Worm (Caenorhabditis elegans) whole organism, young adult: ENCODE results near the gene H23L24.4.

ENCODE experiments used
- B0261.1 ChIP-seq: sonication (generic microtip); optimal IDR thresholded peaks from 2 replicates; lab custom pipeline; 2016; ENCODE audit warnings: mild to moderate bottlenecking, missing genetic modification characterization, moderate library complexity, missing compliant biosample characterization
- C06A6.2 ChIP-seq: fragments of 200-800 bp; sonication (Bioruptor generic); conservative IDR thresholded peaks from 2 replicates; pipeline ENCODE4 v1.3.6; 2022; ENCODE audit warnings: missing genetic modification characterization, missing compliant biosample characterization
- D2030.7 ChIP-seq: fragments of 200-800 bp; sonication (Bioruptor generic); IDR thresholded peaks from 2 replicates; pipeline ENCODE4 v1.3.6; 2022; ENCODE audit warnings: missing genetic modification reagents, missing genetic modification characterization, missing compliant biosample characterization
- F22D6.2 ChIP-seq: sonication (generic microtip); optimal IDR thresholded peaks from 2 replicates; lab custom pipeline; 2016; ENCODE audit warnings: mild to moderate bottlenecking, missing genetic modification characterization, missing compliant biosample characterization
- F33H1.4 ChIP-seq: fragments of 200-800 bp; sonication (Bioruptor generic); IDR thresholded peaks from 2 replicates; pipeline ENCODE4 v1.3.6; 2022; ENCODE audit warnings: missing genetic modification reagents, missing genetic modification characterization, missing compliant biosample characterization
- F39B2.1 ChIP-seq: fragments of 200-800 bp; sonication (Bioruptor generic); IDR thresholded peaks from 2 replicates; pipeline ENCODE4 v1.3.6; 2022; ENCODE audit warnings: missing genetic modification reagents, missing genetic modification characterization, missing compliant biosample characterization
- F52B5.7 ChIP-seq: sonication (generic microtip); optimal IDR thresholded peaks from 2 replicates; lab custom pipeline; 2016; ENCODE audit warnings: mild to moderate bottlenecking, missing genetic modification characterization, missing compliant biosample characterization
- T07F8.4 ChIP-seq: sonication (generic microtip); optimal IDR thresholded peaks from 2 replicates; lab custom pipeline; 2016; ENCODE audit warnings: mild to moderate bottlenecking, missing genetic modification characterization, moderate library complexity, missing compliant biosample characterization
- akir-1 ChIP-seq: fragments of 200-800 bp; sonication (Bioruptor generic); optimal IDR thresholded peaks from 2 replicates; lab custom pipeline; 2018; ENCODE audit warnings: mild to moderate bottlenecking, missing genetic modification characterization, moderate library complexity, missing compliant biosample characterization
- ama-1 ChIP-seq, 3 experiments: fragments of 150-350 bp in 1 of 3; sonication (generic microtip) in 2 of 3; optimal IDR thresholded peaks; 2 replicates each; lab custom pipeline; 2014 to 2018; ENCODE audit warnings: missing biosample characterization in 2 of 3, missing genetic modification characterization in 2 of 3, missing genetic modification reagents in 2 of 3
- aptf-2 ChIP-seq: fragments of 200-800 bp; sonication (Bioruptor generic); conservative IDR thresholded peaks from 2 replicates; pipeline ENCODE4 v1.3.6; 2022; ENCODE audit warnings: missing genetic modification reagents, missing genetic modification characterization, missing compliant biosample characterization
- aptf-3 ChIP-seq: fragments of 200-800 bp; sonication (Bioruptor generic); IDR thresholded peaks from 2 replicates; pipeline ENCODE4 v1.3.6; 2022; ENCODE audit warnings: missing genetic modification characterization, missing compliant biosample characterization
- atf-7 ChIP-seq: sonication (generic microtip); optimal IDR thresholded peaks from 2 replicates; lab custom pipeline; 2017; ENCODE audit warnings: mild to moderate bottlenecking, missing genetic modification characterization, missing compliant biosample characterization
- athp-1 ChIP-seq: sonication (generic microtip); optimal IDR thresholded peaks from 2 replicates; lab custom pipeline; 2017; ENCODE audit warnings: mild to moderate bottlenecking, missing genetic modification characterization, missing compliant biosample characterization
- attf-3 ChIP-seq: fragments of 200-800 bp; sonication (Bioruptor generic); conservative IDR thresholded peaks from 2 replicates; pipeline ENCODE4 v1.3.6; 2022; ENCODE audit warnings: missing genetic modification reagents, missing genetic modification characterization, missing compliant biosample characterization
- attf-6 ChIP-seq: fragments of 200-800 bp; sonication (Bioruptor generic); IDR thresholded peaks from 2 replicates; pipeline ENCODE4 v1.3.6; 2022; ENCODE audit warnings: missing genetic modification reagents, missing genetic modification characterization, missing compliant biosample characterization
- ccch-3 ChIP-seq: fragments of 200-800 bp; sonication (Bioruptor generic); optimal IDR thresholded peaks from 2 replicates; lab custom pipeline; 2018; ENCODE audit warnings: mild to moderate bottlenecking, missing genetic modification characterization, missing compliant biosample characterization
- cebp-2 ChIP-seq: fragments of 200-800 bp; sonication (Bioruptor generic); IDR thresholded peaks from 2 replicates; pipeline ENCODE4 v1.3.6; 2022; ENCODE audit warnings: missing genetic modification characterization, missing compliant biosample characterization
- ceh-79 ChIP-seq: sonication (generic microtip); optimal IDR thresholded peaks from 2 replicates; lab custom pipeline; 2017; ENCODE audit warnings: mild to moderate bottlenecking, missing genetic modification characterization, missing compliant biosample characterization
- die-1 ChIP-seq: sonication (generic microtip); optimal IDR thresholded peaks from 2 replicates; lab custom pipeline; 2016; ENCODE audit warnings: missing genotype, mild to moderate bottlenecking, missing genetic modification characterization, missing compliant biosample characterization
- dpl-1 ChIP-seq: fragments of 150-350 bp; optimal IDR thresholded peaks from 2 replicates; lab custom pipeline; 2014; ENCODE audit warnings: missing biosample characterization, missing genetic modification reagents, missing genetic modification characterization
- efl-1 ChIP-seq: fragments of 150-350 bp; optimal IDR thresholded peaks from 2 replicates; lab custom pipeline; 2014; ENCODE audit warnings: missing biosample characterization, missing genetic modification reagents, missing genetic modification characterization
- egrh-3 ChIP-seq: fragments of 200-800 bp; sonication (Bioruptor generic); IDR thresholded peaks from 2 replicates; pipeline ENCODE4 v1.3.6; 2022; ENCODE audit warnings: missing genetic modification reagents, missing genetic modification characterization, missing compliant biosample characterization
- hlh-12 ChIP-seq: sonication (generic microtip); optimal IDR thresholded peaks from 2 replicates; lab custom pipeline; 2016; ENCODE audit warnings: missing genetic modification characterization, missing compliant biosample characterization
- hlh-26 ChIP-seq: fragments of 200-800 bp; sonication (Bioruptor generic); conservative IDR thresholded peaks from 2 replicates; pipeline ENCODE4 v1.3.6; 2022; ENCODE audit warnings: missing genetic modification reagents, missing genetic modification characterization, missing compliant biosample characterization
- lag-1 ChIP-seq: fragments of 200-800 bp; sonication (Bioruptor generic); IDR thresholded peaks from 2 replicates; pipeline ENCODE4 v1.3.6; 2022; ENCODE audit warnings: missing genetic modification reagents, missing genetic modification characterization, missing compliant biosample characterization
- let-607 ChIP-seq, 2 experiments: fragments of 200-800 bp in 1 of 2; sonication (Bioruptor generic) in 1 of 2; sonication (generic microtip) in 1 of 2; optimal IDR thresholded peaks; 2 replicates each; lab custom pipeline; 2016 to 2018; ENCODE audit warnings: mild to moderate bottlenecking in 2 of 2, missing compliant biosample characterization in 2 of 2, missing genetic modification characterization in 2 of 2, moderate library complexity in 2 of 2, missing genotype in 1 of 2
- lin-40 ChIP-seq: sonication (generic microtip); optimal IDR thresholded peaks from 2 replicates; lab custom pipeline; 2016; ENCODE audit warnings: missing genetic modification characterization, mild to moderate bottlenecking, missing compliant biosample characterization, missing genotype, missing genetic modification reagents
- lir-1 ChIP-seq: fragments of 200-800 bp; sonication (Bioruptor generic); conservative IDR thresholded peaks from 2 replicates; pipeline ENCODE4 v1.3.6; 2022; ENCODE audit warnings: missing genetic modification reagents, missing genetic modification characterization, missing compliant biosample characterization
- lsl-1 ChIP-seq: fragments of 200-800 bp; sonication (Bioruptor generic); optimal IDR thresholded peaks from 2 replicates; lab custom pipeline; 2018; ENCODE audit warnings: mild to moderate bottlenecking, missing genetic modification characterization, moderate library complexity, missing compliant biosample characterization
- madf-3 ChIP-seq: fragments of 200-800 bp; sonication (Bioruptor generic); IDR thresholded peaks from 2 replicates; pipeline ENCODE4 v1.3.6; 2022; ENCODE audit warnings: missing genetic modification reagents, missing genetic modification characterization, missing compliant biosample characterization
- madf-6 ChIP-seq: fragments of 200-800 bp; sonication (Bioruptor generic); IDR thresholded peaks from 2 replicates; pipeline ENCODE4 v1.3.6; 2022; ENCODE audit warnings: missing genetic modification reagents, missing genetic modification characterization, missing compliant biosample characterization
- mcd-1 ChIP-seq: fragments of 200-800 bp; sonication (Bioruptor generic); IDR thresholded peaks from 2 replicates; pipeline ENCODE4 v1.3.6; 2022; ENCODE audit warnings: missing genetic modification reagents, missing genetic modification characterization, missing compliant biosample characterization
- nhr-120 ChIP-seq: fragments of 200-800 bp; sonication (Bioruptor generic); IDR thresholded peaks from 2 replicates; pipeline ENCODE4 v1.3.6; 2022; ENCODE audit warnings: missing genetic modification characterization, missing compliant biosample characterization
- nhr-80 ChIP-seq: sonication (generic microtip); optimal IDR thresholded peaks from 2 replicates; lab custom pipeline; 2016; ENCODE audit warnings: missing genetic modification characterization, missing compliant biosample characterization
- pbrm-1 ChIP-seq: fragments of 200-800 bp; sonication (Bioruptor generic); IDR thresholded peaks from 2 replicates; pipeline ENCODE4 v1.3.6; 2022; ENCODE audit warnings: missing genetic modification reagents, missing genetic modification characterization, missing compliant biosample characterization
- rec-8 ChIP-seq, 2 experiments: sonication (generic microtip); optimal IDR thresholded peaks; 2 replicates each; lab custom pipeline; 2016; ENCODE audit warnings: mild to moderate bottlenecking in 2 of 2, missing genetic modification characterization in 2 of 2, missing genetic modification reagents in 2 of 2, missing genotype in 2 of 2, missing biosample characterization in 1 of 2, missing compliant biosample characterization in 1 of 2, moderate library complexity in 1 of 2
- sea-2 ChIP-seq: fragments of 200-800 bp; sonication (Bioruptor generic); IDR thresholded peaks from 2 replicates; pipeline ENCODE4 v1.3.6; 2022; ENCODE audit warnings: missing genetic modification characterization, missing compliant biosample characterization
- snpc-1.1 ChIP-seq: sonication (generic microtip); optimal IDR thresholded peaks from 2 replicates; lab custom pipeline; 2017; ENCODE audit warnings: missing genetic modification characterization, mild to moderate bottlenecking, missing compliant biosample characterization, antibody characterized with exemption, moderate library complexity, missing genotype, missing genetic modification reagents; ENCODE audit not compliant: insufficient read depth
- snpc-4 ChIP-seq, 5 experiments: fragments of 150-350 bp in 1 of 5; sonication (generic microtip) in 4 of 5; optimal IDR thresholded peaks; 2 replicates each; lab custom pipeline; 2014 to 2018; ENCODE audit warnings: missing genetic modification characterization in 5 of 5, missing biosample characterization in 3 of 5, antibody characterized with exemption in 2 of 5, mild to moderate bottlenecking in 2 of 5, missing compliant biosample characterization in 2 of 5, missing genotype in 2 of 5, moderate library complexity in 2 of 5, missing genetic modification reagents in 1 of 5
- unc-130 ChIP-seq: sonication (generic microtip); optimal IDR thresholded peaks from 2 replicates; lab custom pipeline; 2016; ENCODE audit warnings: missing genetic modification reagents, missing genetic modification characterization, missing compliant biosample characterization
- xnd-1 ChIP-seq: sonication (generic microtip); optimal IDR thresholded peaks from 2 replicates; lab custom pipeline; 2016; ENCODE audit warnings: missing genotype, missing genetic modification reagents, missing genetic modification characterization, missing compliant biosample characterization
- ztf-3 ChIP-seq: fragments of 200-800 bp; sonication (Bioruptor generic); optimal IDR thresholded peaks from 2 replicates; lab custom pipeline; 2018; ENCODE audit warnings: mild to moderate bottlenecking, missing genetic modification characterization, missing compliant biosample characterization
- ztf-6 ChIP-seq: fragments of 200-800 bp; sonication (Bioruptor generic); IDR thresholded peaks from 2 replicates; pipeline ENCODE4 v1.3.6; 2022; ENCODE audit warnings: missing genetic modification reagents, missing genetic modification characterization, missing compliant biosample characterization

H23L24.4 gene

ce11 chrIV:8728122-8728521 is 22.7 kb upstream of the H23L24.4 start, which contains the start of gene otub-3 (continued):
- TF ChIP-seq xnd-1 (tag; lab: Kevin White, UChicago), result peak; percentile 66
- TF ChIP-seq efl-1 (GFP tag; lab: Kevin White, UChicago), result peak; percentile 78
- TF ChIP-seq rec-8 (tag; optimal IDR thresholded peaks at IDR 0.05; lab: Kevin White, UChicago), result no peak
- peak; percentile 85 for TF ChIP-seq madf-6 (GFP tag; lab: Robert Waterston, UW)
- no peak for TF ChIP-seq aptf-2 (GFP tag; lab: Robert Waterston, UW)
- no peak for TF ChIP-seq ztf-3 (GFP tag; lab: Kevin White, UChicago)
- TF ChIP-seq nhr-120 (GFP tag; lab: Robert Waterston, UW), result no peak
- no peak for TF ChIP-seq sea-2

ce11 chrIV:8725345-8725744 is 19.9 kb upstream of the H23L24.4 start, which contains the start of gene pgm-3:
Gene pgm-3 (plus strand): TSS chrIV:8725722.
- TF ChIP-seq attf-3 (peak; percentile 75), athp-1 (tag; lab: Kevin White, UChicago) (no peak)

- no peak for TF ChIP-seq ama-1 (optimal IDR thresholded peaks at IDR 0.05; lab: Kevin White, UChicago)
- no peak for TF ChIP-seq ama-1 (GFP tag; optimal IDR thresholded peaks at IDR 0.05; lab: Kevin White, UChicago)
- no peak for TF ChIP-seq madf-3 (GFP tag; lab: Robert Waterston, UW)
- TF ChIP-seq F33H1.4, result peak; percentile 83
- TF ChIP-seq akir-1 (GFP tag; lab: Kevin White, UChicago), result no peak
- 0 out of 2 replicates have a peak, but pooled peaks have one; percentile 35 for TF ChIP-seq D2030.7 (GFP tag; lab: Robert Waterston, UW)
- peak; percentile 59 for TF ChIP-seq xnd-1 (tag; lab: Kevin White, UChicago)
- TF ChIP-seq lsl-1 (GFP tag; lab: Kevin White, UChicago), result peak; percentile 78
- TF ChIP-seq C06A6.2, result no peak
- TF ChIP-seq hlh-26 (GFP tag; lab: Robert Waterston, UW), result no peak
- TF ChIP-seq F22D6.2 (tag; lab: Kevin White, UChicago), result no peak
- no peak for TF ChIP-seq egrh-3 (GFP tag; lab: Robert Waterston, UW)
- no peak for TF ChIP-seq aptf-3
- no peak for TF ChIP-seq ztf-6 (GFP tag; lab: Robert Waterston, UW)
- peak; percentile 44 for TF ChIP-seq efl-1 (GFP tag; lab: Kevin White, UChicago)
- no peak for TF ChIP-seq ccch-3 (GFP tag; lab: Kevin White, UChicago)
- no peak for TF ChIP-seq athp-1 (tag; lab: Kevin White, UChicago)
- TF ChIP-seq unc-130, result no peak
- no peak for TF ChIP-seq T07F8.4 (tag; lab: Kevin White, UChicago)
- no peak for TF ChIP-seq atf-7 (tag; lab: Kevin White, UChicago)
- no peak for TF ChIP-seq attf-3
- no peak for TF ChIP-seq snpc-4 (GFP tag; optimal IDR thresholded peaks at IDR 0.05; lab: Kevin White, UChicago)
- TF ChIP-seq snpc-4 (tag; optimal IDR thresholded peaks at IDR 0.05; lab: Kevin White, UChicago), result no peak
- no peak for TF ChIP-seq nhr-80 (tag; lab: Kevin White, UChicago)
- TF ChIP-seq let-607 (tag; optimal IDR thresholded peaks at IDR 0.05; lab: Kevin White, UChicago), result no peak
- no peak for TF ChIP-seq B0261.1 (tag; lab: Kevin White, UChicago)
- TF ChIP-seq snpc-1.1 (tag; lab: Kevin White, UChicago), result no peak
- TF ChIP-seq attf-6 (GFP tag; lab: Robert Waterston, UW), result no peak
- TF ChIP-seq lag-1 (GFP tag; lab: Robert Waterston, UW), result no peak
- TF ChIP-seq lin-40 (tag; lab: Kevin White, UChicago), result no peak
- TF ChIP-seq mcd-1 (GFP tag; lab: Robert Waterston, UW), result no peak
- TF ChIP-seq F52B5.7 (tag; lab: Kevin White, UChicago), result no peak
- TF ChIP-seq sea-2, result no peak
- no peak for TF ChIP-seq lir-1 (GFP tag; lab: Robert Waterston, UW)
- no peak for TF ChIP-seq F39B2.1 (GFP tag; lab: Robert Waterston, UW)
- no peak for TF ChIP-seq cebp-2 (GFP tag; lab: Robert Waterston, UW)
- TF ChIP-seq hlh-12 (tag; lab: Kevin White, UChicago), result no peak
- no peak for TF ChIP-seq pbrm-1 (GFP tag; lab: Robert Waterston, UW)
- TF ChIP-seq die-1, result no peak
- TF ChIP-seq dpl-1 (GFP tag; lab: Kevin White, UChicago), result peak; percentile 22
- no peak for TF ChIP-seq ceh-79 (tag; lab: Kevin White, UChicago)
Measured at ce11 chrIV:8724907-8725306, 19.5 kb upstream of the H23L24.4 start.
